Fruit fly (Drosophila melanogaster): ENCODE data around the gene CG7294.

Gene CG7294

dm6 chr2L:10687009-10687793 lies 1.9 kb downstream of the CG7294 start, which contains the start of gene CG7296:
CG7296 (minus strand) TSS chr2L:10687066.
- TF ChIP-seq N (GFP tag; optimal IDR thresholded peaks at IDR 0.05): no peak

DNA sequence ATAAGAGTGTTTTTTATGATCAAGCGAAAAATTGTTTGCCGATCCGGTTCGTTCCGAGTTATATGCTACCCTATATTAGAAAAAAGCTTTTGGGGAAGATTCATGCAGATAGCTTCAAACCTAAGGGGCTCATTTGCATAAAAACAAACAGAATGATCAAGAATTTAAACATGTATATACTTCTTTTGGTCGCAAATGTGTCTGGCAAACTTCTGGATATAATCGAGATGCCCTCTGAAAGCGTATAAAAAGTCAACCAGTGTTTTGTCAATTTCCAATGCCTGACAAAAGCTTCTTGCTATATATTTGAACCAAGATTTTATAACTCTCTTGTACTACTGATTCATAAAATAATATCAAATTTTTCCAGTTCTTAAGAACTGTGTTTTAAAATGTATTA lies 3.4 kb downstream of the CG7294 start:
- TF ChIP-seq psq (GFP tag; optimal IDR thresholded peaks at IDR 0.05) (no peak), brk (GFP tag; optimal IDR thresholded peaks at IDR 0.05) (no peak), foxo (GFP tag; optimal IDR thresholded peaks at IDR 0.05) (no peak)

DNA sequence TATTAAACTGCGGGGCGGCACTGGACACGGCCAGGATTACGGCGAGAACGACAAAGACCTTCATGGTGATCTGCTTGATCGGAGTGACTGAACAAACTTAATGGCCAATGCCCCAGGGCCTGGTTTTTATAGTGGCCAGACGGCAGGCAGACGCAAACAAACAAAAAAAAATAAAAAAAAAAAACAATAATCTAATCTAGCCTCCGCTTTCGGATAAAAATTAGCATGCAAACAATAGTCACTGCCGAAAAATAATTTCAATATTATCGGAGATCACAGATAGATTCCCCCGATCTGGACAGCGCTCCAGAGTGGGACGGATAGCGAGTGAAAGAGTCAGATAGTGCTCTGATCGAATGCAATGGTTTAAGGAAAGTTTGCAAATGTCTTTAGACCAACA lies 4.8 kb downstream of the CG7294 start, which contains the start of gene CG7299:
CG7299 (minus strand) TSS at position 101 of the 400 bp plus-strand sequence.
- no peak for TF ChIP-seq Dfd (GFP tag; optimal IDR thresholded peaks at IDR 0.05)
- no peak for TF ChIP-seq dmrt93B (GFP tag; optimal IDR thresholded peaks at IDR 0.05)
- no peak for TF ChIP-seq sv (GFP tag; optimal IDR thresholded peaks at IDR 0.05)
- TF ChIP-seq br (GFP tag; optimal IDR thresholded peaks at IDR 0.05): no peak
- TF ChIP-seq GATAd (GFP tag; optimal IDR thresholded peaks at IDR 0.05): no peak
- no peak for TF ChIP-seq CG32264 (GFP tag; optimal IDR thresholded peaks at IDR 0.05)
- no peak for TF ChIP-seq ey (GFP tag; optimal IDR thresholded peaks at IDR 0.05)
- TF ChIP-seq pan (optimal IDR thresholded peaks at IDR 0.05): no peak
- no peak for TF ChIP-seq dl (GFP tag; optimal IDR thresholded peaks at IDR 0.05; ENCODE audit: insufficient read depth in 1 of 2, partially characterized antibody in 2 of 2)
- TF ChIP-seq rgr (GFP tag; optimal IDR thresholded peaks at IDR 0.05): no peak

dm6 chr2L:10682912-10683311 lies 6.2 kb downstream of the CG7294 start:
- no peak for TF ChIP-seq brk (GFP tag; optimal IDR thresholded peaks at IDR 0.05)
- no peak for TF ChIP-seq psq (GFP tag; optimal IDR thresholded peaks at IDR 0.05)
- no peak for TF ChIP-seq Jra (GFP tag; optimal IDR thresholded peaks at IDR 0.05)
- no peak for TF ChIP-seq Hnf4 (GFP tag; optimal IDR thresholded peaks at IDR 0.05)
- TF ChIP-seq Dfd (GFP tag; optimal IDR thresholded peaks at IDR 0.05): no peak
- TF ChIP-seq CG9705 (GFP tag; optimal IDR thresholded peaks at IDR 0.05): no peak
- no peak for TF ChIP-seq GATAd (GFP tag; optimal IDR thresholded peaks at IDR 0.05)
- no peak for TF ChIP-seq lola (GFP tag; optimal IDR thresholded peaks at IDR 0.05)
- TF ChIP-seq tai (GFP tag; optimal IDR thresholded peaks at IDR 0.05): no peak
- TF ChIP-seq woc (GFP tag; optimal IDR thresholded peaks at IDR 0.05): no peak
- no peak for TF ChIP-seq sv (GFP tag; optimal IDR thresholded peaks at IDR 0.05)
- no peak for TF ChIP-seq Hr78 (GFP tag; optimal IDR thresholded peaks at IDR 0.05)
- TF ChIP-seq usp (GFP tag; optimal IDR thresholded peaks at IDR 0.05): no peak

dm6 chr2L:10682197-10682596 lies 6.9 kb downstream of the CG7294 start:
- TF ChIP-seq sage (GFP tag; optimal IDR thresholded peaks at IDR 0.05): no peak

DNA sequence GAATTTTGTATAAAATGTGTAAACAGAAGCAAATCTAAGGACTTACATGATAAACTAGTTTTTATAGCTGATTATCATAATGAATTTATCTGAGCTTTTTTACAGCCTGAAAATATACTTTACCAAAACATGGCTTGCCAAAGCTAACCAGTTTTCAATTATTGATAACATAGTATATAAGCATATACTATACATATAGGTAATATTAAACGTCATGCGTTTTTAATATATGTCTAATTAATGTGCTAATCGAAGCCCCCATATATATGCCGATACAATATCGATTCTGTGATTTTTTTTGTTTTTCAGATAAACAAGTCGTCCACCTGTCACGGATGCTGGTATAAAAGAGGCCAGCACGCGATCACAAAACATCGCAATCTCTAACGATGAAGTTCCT lies 7.5 kb downstream of the CG7294 start, which contains the start of gene CG17107:
CG17107 (plus strand) TSS at position 301 of the 400 bp plus-strand sequence.
- TF ChIP-seq Dfd (GFP tag; optimal IDR thresholded peaks at IDR 0.05) (no peak), Myc (optimal IDR thresholded peaks at IDR 0.05) (no peak), CG9705 (GFP tag; optimal IDR thresholded peaks at IDR 0.05) (no peak), brk (GFP tag; optimal IDR thresholded peaks at IDR 0.05) (no peak), Hnf4 (GFP tag; optimal IDR thresholded peaks at IDR 0.05) (no peak), dsf (GFP tag; optimal IDR thresholded peaks at IDR 0.05; ENCODE audit: borderline replicate concordance) (no peak), jim (GFP tag; optimal IDR thresholded peaks at IDR 0.05) (no peak)

dm6 chr2L:10680584-10681080 lies 8.4 kb downstream of the CG7294 start, which contains the start of gene CG17105:
CG17105 (plus strand) TSS chr2L:10681030.
- no peak for TF ChIP-seq ey (GFP tag; optimal IDR thresholded peaks at IDR 0.05)
- TF ChIP-seq Sp1 (GFP tag; optimal IDR thresholded peaks at IDR 0.05): no peak

All from whole organism, wandering third instar larva.